Worm (Caenorhabditis elegans) whole organism, L1 larva: ENCODE measurements around the gene cul-5.

Source experiments
- ama-1 ChIP-seq: fragments of 150-350 bp; optimal IDR thresholded peaks from 2 replicates; lab custom pipeline; 2014
- ceh-82 ChIP-seq, 3 experiments: fragments of 150-350 bp in 1 of 3; sonication (generic microtip) in 2 of 3; optimal IDR thresholded peaks; 2 replicates each; lab custom pipeline; 2014 to 2017; ENCODE audit warnings: missing biosample characterization in 3 of 3, missing genetic modification characterization in 3 of 3
- elt-2 ChIP-seq: sonication (generic microtip); optimal IDR thresholded peaks from 2 replicates; lab custom pipeline; 2016; ENCODE audit warnings: missing genetic modification characterization, mild to moderate bottlenecking, inconsistent platforms, missing compliant biosample characterization, missing genetic modification reagents
- fos-1 ChIP-seq: fragments of 150-350 bp; optimal IDR thresholded peaks from 2 replicates; lab custom pipeline; 2014; ENCODE audit warnings: missing biosample characterization, missing genetic modification characterization
- lin-39 ChIP-seq: fragments of 150-350 bp; optimal IDR thresholded peaks from 2 replicates; lab custom pipeline; 2014; ENCODE audit warnings: missing biosample characterization, missing genetic modification reagents, missing genetic modification characterization
- skn-1 ChIP-seq: fragments of 150-350 bp; optimal IDR thresholded peaks from 2 replicates; lab custom pipeline; 2014; ENCODE audit warnings: missing biosample characterization, missing genetic modification characterization
- tlp-1 ChIP-seq: fragments of 150-350 bp; optimal IDR thresholded peaks from 2 replicates; lab custom pipeline; 2014; ENCODE audit warnings: missing biosample characterization, missing genetic modification characterization
- unc-130 ChIP-seq: fragments of 150-350 bp; optimal IDR thresholded peaks from 2 replicates; lab custom pipeline; 2017; ENCODE audit warnings: missing biosample characterization, missing genetic modification characterization, inconsistent platforms
- unc-62 ChIP-seq: fragments of 150-350 bp; optimal IDR thresholded peaks from 2 replicates; lab custom pipeline; 2014; ENCODE audit warnings: missing biosample characterization, missing genetic modification reagents, missing genetic modification characterization
- ztf-4 ChIP-seq: fragments of 150-350 bp; optimal IDR thresholded peaks from 2 replicates; lab custom pipeline; 2014; ENCODE audit warnings: missing biosample characterization, missing genetic modification characterization

DNA sequence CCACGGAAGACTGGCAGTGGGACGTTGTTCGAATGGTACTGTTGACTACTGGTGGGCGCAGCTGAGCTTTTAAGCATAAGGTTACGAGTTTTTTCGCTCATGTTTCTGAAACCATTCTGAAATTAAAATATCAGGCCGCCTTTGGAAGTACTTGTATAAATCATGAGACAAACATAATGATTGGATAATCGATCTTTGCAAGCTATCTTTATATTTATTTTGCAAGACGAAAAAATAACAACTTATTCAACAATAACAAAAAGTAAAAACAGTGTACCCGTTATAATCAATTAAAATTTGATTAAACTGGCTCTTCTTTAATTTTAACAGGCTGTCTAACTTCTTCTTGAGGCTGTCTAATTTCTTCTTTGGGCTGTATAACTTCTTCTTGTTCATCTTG is 26.1 kb downstream of the cul-5 start, which contains the start of gene ZK856.16:
- no peak for TF ChIP-seq skn-1 (tag; lab: Kevin White, UChicago)
- TF ChIP-seq unc-62 (GFP tag; lab: Kevin White, UChicago) = no peak
- TF ChIP-seq ceh-82 (tag; optimal IDR thresholded peaks at IDR 0.05; lab: Kevin White, UChicago) = no peak
- no peak for TF ChIP-seq lin-39 (tag; lab: Kevin White, UChicago)
- no peak for TF ChIP-seq unc-130 (tag; lab: Kevin White, UChicago)
- TF ChIP-seq fos-1 (tag; lab: Kevin White, UChicago) = no peak
- TF ChIP-seq ztf-4 (tag; lab: Kevin White, UChicago) = no peak
- TF ChIP-seq tlp-1 (tag; lab: Kevin White, UChicago) = no peak
- TF ChIP-seq ama-1 (lab: Kevin White, UChicago) = no peak
- no peak for TF ChIP-seq elt-2 (tag; lab: Kevin White, UChicago)
